Fruit fly (Drosophila melanogaster) whole organism, embryonic: ENCODE measurements around the gene CG42819.

Experiments
- B-H2 ChIP-seq: fragments of 200-800 bp; sonication (Bioruptor generic); optimal IDR thresholded peaks from 2 replicates; lab custom pipeline; 2018; ENCODE audit warnings: missing biosample characterization, mild to moderate bottlenecking, missing genetic modification characterization
- CG10209 ChIP-seq: fragments of 200-800 bp; sonication (Bioruptor generic); optimal IDR thresholded peaks from 3 replicates; lab custom pipeline; 2017; ENCODE audit warnings: missing biosample characterization, mild to moderate bottlenecking, missing genetic modification characterization, missing genetic modification reagents
- CG10565 ChIP-seq: fragments of 200-800 bp; sonication (Bioruptor generic); optimal IDR thresholded peaks from 3 replicates; lab custom pipeline; 2016; ENCODE audit warnings: missing biosample characterization, mild to moderate bottlenecking, missing genetic modification characterization
- CG12744 ChIP-seq: fragments of 200-800 bp; sonication (Bioruptor generic); optimal IDR thresholded peaks from 2 replicates; lab custom pipeline; 2016; ENCODE audit warnings: missing biosample characterization, missing genetic modification characterization
- CG13287 ChIP-seq: fragments of 200-800 bp; sonication (Bioruptor generic); IDR thresholded peaks from 2 replicates; pipeline ENCODE4 v1.3.6; 2022; ENCODE audit warnings: missing biosample characterization, missing genetic modification characterization; ENCODE audit not compliant: partially characterized antibody
- CG13424 ChIP-seq: fragments of 200-800 bp; sonication (Bioruptor generic); optimal IDR thresholded peaks from 2 replicates; lab custom pipeline; 2019; ENCODE audit warnings: missing biosample characterization, mild to moderate bottlenecking, missing genetic modification characterization, moderate library complexity
- CG15514 ChIP-seq: fragments of 200-800 bp; sonication (Bioruptor generic); optimal IDR thresholded peaks from 3 replicates; lab custom pipeline; 2017; ENCODE audit warnings: missing biosample characterization, missing genetic modification characterization, mild to moderate bottlenecking, moderate library complexity, missing genetic modification reagents
- CG18262 ChIP-seq: fragments of 200-800 bp; optimal IDR thresholded peaks from 3 replicates; lab custom pipeline; 2019; ENCODE audit warnings: missing biosample characterization, mild to moderate bottlenecking, missing genetic modification characterization, moderate library complexity
- CG18764 ChIP-seq: fragments of 200-800 bp; sonication (Bioruptor generic); optimal IDR thresholded peaks from 3 replicates; lab custom pipeline; 2016; ENCODE audit warnings: missing biosample characterization, missing genetic modification characterization
- CG30020 ChIP-seq: fragments of 200-800 bp; optimal IDR thresholded peaks from 2 replicates; lab custom pipeline; 2019; ENCODE audit warnings: missing biosample characterization, mild to moderate bottlenecking, missing genetic modification characterization, moderate library complexity
- CG9727 ChIP-seq: fragments of 200-800 bp; sonication (Bioruptor generic); optimal IDR thresholded peaks from 3 replicates; lab custom pipeline; 2017; ENCODE audit warnings: missing biosample characterization, mild to moderate bottlenecking, missing genetic modification characterization
- Chrac-16 ChIP-seq: fragments of 200-800 bp; sonication (Bioruptor generic); optimal IDR thresholded peaks from 3 replicates; lab custom pipeline; 2016; ENCODE audit warnings: missing biosample characterization, missing genetic modification characterization
- D ChIP-seq, 2 experiments: fragments of 200-800 bp in 1 of 2; fragments of >200 bp in 1 of 2; sonication (Bioruptor generic) in 1 of 2; optimal IDR thresholded peaks; 2 replicates in 1 of 2; 3 replicates in 1 of 2; lab custom pipeline; 2017; ENCODE audit warnings: mild to moderate bottlenecking in 1 of 2, missing biosample characterization in 1 of 2, missing genetic modification characterization in 1 of 2, missing genetic modification reagents in 1 of 2
- Doc2 ChIP-seq: fragments of 200-800 bp; sonication (Bioruptor generic); IDR thresholded peaks from 2 replicates; pipeline ENCODE4 v1.3.6; 2022; ENCODE audit warnings: missing biosample characterization, missing genetic modification characterization
- HmgD ChIP-seq: fragments of 200-800 bp; sonication (Bioruptor generic); optimal IDR thresholded peaks from 3 replicates; lab custom pipeline; 2016; ENCODE audit warnings: missing biosample characterization, missing genetic modification characterization
- Hr51 ChIP-seq, 2 experiments: fragments of 200-800 bp; sonication (Bioruptor generic); optimal IDR thresholded peaks; 2 replicates in 1 of 2; 3 replicates in 1 of 2; lab custom pipeline; 2016 to 2018; ENCODE audit warnings: missing biosample characterization in 2 of 2, missing genetic modification characterization in 2 of 2, mild to moderate bottlenecking in 1 of 2, moderate library complexity in 1 of 2
- Hsf ChIP-seq: fragments of 200-800 bp; sonication (Bioruptor generic); optimal IDR thresholded peaks from 3 replicates; lab custom pipeline; 2016; ENCODE audit warnings: missing biosample characterization, missing genetic modification characterization
- MBD-R2 ChIP-seq: fragments of 200-800 bp; sonication (Bioruptor generic); IDR thresholded peaks from 2 replicates; pipeline ENCODE4 v1.3.6; 2022; ENCODE audit warnings: missing biosample characterization, missing genetic modification characterization
- Max ChIP-seq: fragments of 200-800 bp; sonication (Bioruptor generic); optimal IDR thresholded peaks from 2 replicates; lab custom pipeline; 2016; ENCODE audit warnings: missing biosample characterization, mild to moderate bottlenecking, missing genetic modification characterization
- Med ChIP-seq: fragments of 200-800 bp; sonication (Bioruptor generic); peaks from one replicate; lab custom pipeline; 2016; ENCODE audit warnings: missing biosample characterization, missing genetic modification characterization, mild to moderate bottlenecking, inconsistent platforms, moderate library complexity
- Nf-YC ChIP-seq: fragments of 200-800 bp; optimal IDR thresholded peaks from 3 replicates; lab custom pipeline; 2019; ENCODE audit warnings: missing biosample characterization, mild to moderate bottlenecking, missing genetic modification characterization, moderate library complexity
- Xbp1 ChIP-seq: fragments of 200-800 bp; sonication (Bioruptor generic); optimal IDR thresholded peaks from 3 replicates; lab custom pipeline; 2016; ENCODE audit warnings: missing biosample characterization, mild to moderate bottlenecking, missing genetic modification characterization
- ara ChIP-seq: fragments of 200-800 bp; sonication (Bioruptor generic); IDR thresholded peaks from 2 replicates; pipeline ENCODE4 v1.3.6; 2022; ENCODE audit warnings: missing biosample characterization, missing genetic modification characterization
- ato ChIP-seq: fragments of 200-800 bp; sonication (Bioruptor generic); IDR thresholded peaks from 2 replicates; pipeline ENCODE4 v1.3.6; 2022; ENCODE audit warnings: missing biosample characterization, missing genetic modification characterization; ENCODE audit not compliant: partially characterized antibody
- bowl ChIP-seq: fragments of 200-800 bp; sonication (Bioruptor generic); IDR thresholded peaks from 2 replicates; pipeline ENCODE4 v1.3.6; 2022; ENCODE audit warnings: missing biosample characterization, missing genetic modification characterization
- chif ChIP-seq, 2 experiments: fragments of 200-800 bp; sonication (Bioruptor generic); optimal IDR thresholded peaks; 3 replicates each; lab custom pipeline; 2016; ENCODE audit warnings: missing biosample characterization in 2 of 2, missing genetic modification characterization in 2 of 2
- ci ChIP-seq: fragments of 200-800 bp; sonication (Bioruptor generic); IDR thresholded peaks from 3 replicates; pipeline ENCODE4 v1.3.6; 2022; ENCODE audit warnings: missing biosample characterization, missing genetic modification characterization
- corto ChIP-seq: fragments of 200-800 bp; sonication (Bioruptor generic); optimal IDR thresholded peaks from 2 replicates; lab custom pipeline; 2016; ENCODE audit warnings: missing biosample characterization, mild to moderate bottlenecking, missing genetic modification characterization, moderate library complexity
- dimm ChIP-seq: fragments of 200-800 bp; sonication (Bioruptor generic); IDR thresholded peaks from 2 replicates; pipeline ENCODE4 v1.3.6; 2022; ENCODE audit warnings: missing biosample characterization, missing genetic modification characterization
- dpn ChIP-seq, 2 experiments: fragments of 200-800 bp; sonication (Bioruptor generic); optimal IDR thresholded peaks; 3 replicates each; lab custom pipeline; 2016; ENCODE audit warnings: missing biosample characterization in 2 of 2, missing genetic modification characterization in 2 of 2
- gfzf ChIP-seq: fragments of 200-800 bp; sonication (Bioruptor generic); optimal IDR thresholded peaks from 2 replicates; lab custom pipeline; 2016; ENCODE audit warnings: missing biosample characterization, mild to moderate bottlenecking, missing genetic modification characterization, moderate library complexity
- grau ChIP-seq: fragments of 200-800 bp; optimal IDR thresholded peaks from 3 replicates; lab custom pipeline; 2019; ENCODE audit warnings: missing biosample characterization, mild to moderate bottlenecking, missing genetic modification characterization, moderate library complexity
- gsb ChIP-seq: fragments of 200-800 bp; sonication (Bioruptor generic); IDR thresholded peaks from 2 replicates; pipeline ENCODE4 v1.3.6; 2022; ENCODE audit warnings: missing biosample characterization, missing genetic modification characterization
- mld ChIP-seq: fragments of 200-800 bp; sonication (Bioruptor generic); IDR thresholded peaks from 3 replicates; pipeline ENCODE4 v1.3.6; 2022; ENCODE audit warnings: missing biosample characterization, missing genetic modification characterization; ENCODE audit not compliant: partially characterized antibody
- oc ChIP-seq: fragments of 200-800 bp; sonication (Bioruptor generic); optimal IDR thresholded peaks from 2 replicates; lab custom pipeline; 2018; ENCODE audit warnings: missing biosample characterization, mild to moderate bottlenecking, missing genetic modification characterization, moderate library complexity
- otp ChIP-seq: fragments of 200-800 bp; sonication (Bioruptor generic); IDR thresholded peaks from 3 replicates; pipeline ENCODE4, ENCODE4 v1.3.6; 2022; ENCODE audit warnings: missing biosample characterization, missing genetic modification characterization
- prd ChIP-seq, 3 experiments: fragments of >200 bp in 2 of 3; fragments of 200-800 bp in 1 of 3; sonication (Bioruptor generic) in 1 of 3; optimal IDR thresholded peaks in 2 of 3; IDR thresholded peaks in 1 of 3; 2 replicates in 2 of 3; 3 replicates in 1 of 3; pipeline versions ENCODE4 v1.3.6 to Lab custom; 2017 to 2022; ENCODE audit warnings: missing biosample characterization in 1 of 3, missing genetic modification characterization in 1 of 3
- psq ChIP-seq: fragments of 200-800 bp; sonication (Bioruptor generic); optimal IDR thresholded peaks from 2 replicates; lab custom pipeline; 2017; ENCODE audit warnings: missing biosample characterization, missing genetic modification characterization
- pum ChIP-seq: fragments of 200-800 bp; sonication (Bioruptor generic); optimal IDR thresholded peaks from 2 replicates; lab custom pipeline; 2016; ENCODE audit warnings: missing biosample characterization, missing genetic modification characterization
- seq ChIP-seq: fragments of 200-800 bp; sonication (Bioruptor generic); IDR thresholded peaks from 2 replicates; pipeline ENCODE4 v1.3.6; 2022; ENCODE audit warnings: missing biosample characterization, missing genetic modification characterization
- sisA ChIP-seq: fragments of 200-800 bp; sonication (Bioruptor generic); IDR thresholded peaks from 2 replicates; pipeline ENCODE4 v1.3.6; 2022; ENCODE audit warnings: missing biosample characterization, missing genetic modification characterization
- slou ChIP-seq: fragments of 200-800 bp; sonication (Bioruptor generic); optimal IDR thresholded peaks from 3 replicates; lab custom pipeline; 2016; ENCODE audit warnings: missing biosample characterization, missing genetic modification characterization
- ssp ChIP-seq: fragments of 200-800 bp; sonication (Bioruptor generic); IDR thresholded peaks from 2 replicates; pipeline ENCODE4 v1.3.6; 2022; ENCODE audit warnings: missing biosample characterization, missing genetic modification characterization
- stwl ChIP-seq: fragments of 200-800 bp; sonication (Bioruptor generic); optimal IDR thresholded peaks from 3 replicates; lab custom pipeline; 2018; ENCODE audit warnings: missing biosample characterization, mild to moderate bottlenecking, missing genetic modification characterization, moderate library complexity
- sug ChIP-seq: fragments of 200-800 bp; optimal IDR thresholded peaks from 2 replicates; lab custom pipeline; 2019; ENCODE audit warnings: missing biosample characterization, mild to moderate bottlenecking, missing genetic modification characterization, moderate library complexity
- tgo ChIP-seq: fragments of 200-800 bp; sonication (Bioruptor generic); IDR thresholded peaks from 3 replicates; pipeline ENCODE4 v1.3.6; 2022; ENCODE audit warnings: missing biosample characterization, missing genetic modification characterization
- tio ChIP-seq: fragments of 200-800 bp; sonication (Bioruptor generic); optimal IDR thresholded peaks from 2 replicates; lab custom pipeline; 2017; ENCODE audit warnings: missing biosample characterization, missing genetic modification characterization, inconsistent platforms
- zf30C ChIP-seq: fragments of 200-800 bp; sonication (Bioruptor generic); optimal IDR thresholded peaks from 3 replicates; lab custom pipeline; 2018; ENCODE audit warnings: missing biosample characterization, mild to moderate bottlenecking, missing genetic modification characterization
- zfh2 ChIP-seq: fragments of 200-800 bp; sonication (Bioruptor generic); optimal IDR thresholded peaks from 2 replicates; lab custom pipeline; 2016; ENCODE audit warnings: missing biosample characterization, missing genetic modification characterization

Gene CG42819

dm6 chr2L:8416350-8417046, 27.4 kb upstream of the CG42819 start (continued):
- peak; percentile 57 for TF ChIP-seq HmgD (GFP tag; lab: Kevin White, UChicago)
- peak; percentile 6 for TF ChIP-seq stwl
- no peak for TF ChIP-seq Chrac-16 (GFP tag; lab: Kevin White, UChicago)
- TF ChIP-seq tio = no peak
- no peak for TF ChIP-seq CG12744 (GFP tag; lab: Kevin White, UChicago)
- no peak for TF ChIP-seq Hr51 (GFP tag; optimal IDR thresholded peaks at IDR 0.05; lab: Kevin White, UChicago)
- no peak for TF ChIP-seq CG30020 (tag; lab: Kevin White, UChicago)
- peak; percentile 17; the same call in 1 of the 2 replicates for TF ChIP-seq CG13287 (GFP tag; lab: Robert Waterston, UW)
- no peak for TF ChIP-seq gfzf (GFP tag; lab: Kevin White, UChicago)
- TF ChIP-seq chif (GFP tag; optimal IDR thresholded peaks at IDR 0.05; lab: Kevin White, UChicago) = no peak
- TF ChIP-seq MBD-R2 (GFP tag; lab: Robert Waterston, UW) = no peak
- no peak for TF ChIP-seq Doc2 (GFP tag; lab: Robert Waterston, UW)
- TF ChIP-seq sug (tag; lab: Kevin White, UChicago) = no peak
- TF ChIP-seq otp (GFP tag; lab: Robert Waterston, UW) = peak; percentile 36; the same call in 1 of the 3 replicates
- peak; percentile 21 for TF ChIP-seq corto (GFP tag; lab: Kevin White, UChicago)
- TF ChIP-seq Med (GFP tag; lab: Kevin White, UChicago) = peak; percentile 80
- TF ChIP-seq pum (GFP tag; lab: Kevin White, UChicago) = peak; percentile 8
- TF ChIP-seq prd (optimal IDR thresholded peaks at IDR 0.05; lab: Kevin White, UChicago) = no peak
- no peak for TF ChIP-seq prd (GFP tag; IDR thresholded peaks at IDR 0.05; lab: Robert Waterston, UW)
- no peak for TF ChIP-seq zf30C
- TF ChIP-seq CG10209 = peak; percentile 51
- peak; percentile 1 for TF ChIP-seq Hsf (GFP tag; lab: Kevin White, UChicago)
- TF ChIP-seq ato (GFP tag; lab: Robert Waterston, UW) = no peak; the same call in 1 of the 2 replicates
- TF ChIP-seq CG18262 (tag; lab: Kevin White, UChicago) = no peak
- TF ChIP-seq CG15514 (GFP tag; lab: Kevin White, UChicago) = no peak
- no peak for TF ChIP-seq ara
- no peak for TF ChIP-seq sisA (GFP tag; lab: Robert Waterston, UW)
- TF ChIP-seq CG18764 (GFP tag; lab: Kevin White, UChicago) = no peak
- no peak for TF ChIP-seq CG13424
- no peak for TF ChIP-seq tgo (GFP tag; lab: Robert Waterston, UW)
- no peak for TF ChIP-seq dimm
- TF ChIP-seq Max = no peak
- peak; percentile 29; the same call in 1 of the 3 replicates for TF ChIP-seq ci (GFP tag; lab: Robert Waterston, UW)
- TF ChIP-seq Xbp1 (GFP tag; lab: Kevin White, UChicago) = peak; percentile 3
- TF ChIP-seq D (optimal IDR thresholded peaks at IDR 0.05; lab: Kevin White, UChicago) = peak; percentile 99
- TF ChIP-seq D (GFP tag; optimal IDR thresholded peaks at IDR 0.05; lab: Kevin White, UChicago) = peak; percentile 23
- no peak for TF ChIP-seq CG10565
- no peak for TF ChIP-seq gsb (GFP tag; lab: Robert Waterston, UW)
- no peak for TF ChIP-seq bowl (GFP tag; lab: Robert Waterston, UW)
- peak; percentile 69 for TF ChIP-seq psq
- peak; percentile 2 for TF ChIP-seq zfh2 (GFP tag; lab: Kevin White, UChicago)
- no peak for TF ChIP-seq seq (GFP tag; lab: Robert Waterston, UW)
- peak in 1 of 2 experiments; percentile 1 for TF ChIP-seq dpn (GFP tag; optimal IDR thresholded peaks at IDR 0.05; lab: Kevin White, UChicago)
- TF ChIP-seq B-H2 (GFP tag; lab: Kevin White, UChicago) = no peak
- TF ChIP-seq slou (GFP tag; lab: Kevin White, UChicago) = no peak
- no peak for TF ChIP-seq mld (GFP tag; lab: Robert Waterston, UW)
- TF ChIP-seq grau (tag; lab: Kevin White, UChicago) = peak; percentile 94
- peak; percentile 22 for TF ChIP-seq CG9727 (GFP tag; lab: Kevin White, UChicago)
- TF ChIP-seq Nf-YC = no peak
- no peak for TF ChIP-seq oc (tag; lab: Kevin White, UChicago)
- no peak for TF ChIP-seq ssp (GFP tag; lab: Robert Waterston, UW)
